Fruit fly (Drosophila melanogaster): Measurements from ENCODE around the gene Irp-1A.

- TF ChIP-seq psq (optimal IDR thresholded peaks at IDR 0.05) (no peak), pan (optimal IDR thresholded peaks at IDR 0.05) (no peak), usp (GFP tag; optimal IDR thresholded peaks at IDR 0.05) (no peak), CG8478 (optimal IDR thresholded peaks at IDR 0.05) (no peak)
Observed at dm6 chr3R:22770887-22771286, 46.5 kb upstream of the Irp-1A start, which contains the start of gene CG43094.

Measured in whole organism.